Fruit fly (Drosophila melanogaster): ENCODE results near the gene Tspo.

Gene Tspo

DNA sequence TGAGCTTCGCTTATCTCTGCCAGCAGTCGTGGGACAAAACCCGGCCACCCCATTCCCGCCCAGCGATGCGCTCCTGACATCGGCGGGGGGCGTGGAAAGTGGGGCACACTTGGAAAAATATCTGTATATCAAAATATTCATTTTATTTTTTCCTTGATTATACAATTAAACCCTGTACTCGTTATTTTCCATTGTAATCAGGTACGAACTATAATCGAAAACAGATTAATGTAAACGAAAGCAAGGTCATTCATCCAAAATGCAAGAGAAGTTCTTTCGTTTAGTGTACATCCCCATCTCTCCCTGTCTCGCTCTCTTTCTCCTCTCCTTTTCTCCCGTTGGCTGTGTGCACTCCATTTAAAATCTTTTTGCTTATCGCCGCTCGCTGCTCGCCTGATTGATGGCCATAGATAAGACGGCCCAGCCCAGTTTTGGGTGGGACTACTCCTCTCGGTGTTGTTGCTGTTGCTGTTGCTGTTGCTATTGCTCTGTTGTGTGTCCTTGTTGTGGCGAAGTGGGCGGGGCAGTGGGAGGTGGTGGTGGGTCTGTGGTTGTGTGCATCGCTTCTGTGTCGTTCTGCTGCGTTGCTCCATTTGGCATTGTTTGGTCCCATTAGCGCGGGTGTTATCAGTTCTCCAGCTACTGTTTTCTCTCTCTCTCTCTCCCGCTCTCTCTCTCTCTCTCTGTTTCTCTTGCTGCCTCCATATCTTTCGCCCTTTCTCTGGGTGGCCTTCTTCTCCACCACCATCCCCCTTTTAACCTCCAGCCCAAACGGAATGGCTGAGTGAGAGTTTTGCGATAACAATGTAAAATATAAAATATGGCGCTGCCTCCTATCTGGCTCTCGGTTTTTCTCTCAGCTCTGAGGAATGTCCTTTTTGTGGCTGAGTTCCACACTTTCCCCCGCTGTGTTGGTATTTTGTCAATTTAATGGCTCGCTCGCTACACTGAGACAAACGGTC lies 43.1 kb upstream of the Tspo start (continued):
- TF ChIP-seq Hr78 (GFP tag; optimal IDR thresholded peaks at IDR 0.05), result peak in 1 of 2 experiments; percentile 55
- peak; percentile 41; the same call in 1 of the 3 replicates for TF ChIP-seq CG2889 (GFP tag; IDR thresholded peaks at IDR 0.05)
- TF ChIP-seq usp (GFP tag; optimal IDR thresholded peaks at IDR 0.05), result no peak
- peak; percentile 77 for TF ChIP-seq dmrt11E (tag; optimal IDR thresholded peaks at IDR 0.05)
- peak; percentile 75 for TF ChIP-seq Meics (GFP tag; optimal IDR thresholded peaks at IDR 0.05)
- TF ChIP-seq lov (optimal IDR thresholded peaks at IDR 0.05), result no peak
- peak; percentile 42; the same call in 1 of the 3 replicates for TF ChIP-seq lov (GFP tag; IDR thresholded peaks at IDR 0.05)
- peak; percentile 55 for TF ChIP-seq CG6654 (GFP tag; optimal IDR thresholded peaks at IDR 0.05)
- TF ChIP-seq CG14441 (GFP tag; IDR thresholded peaks at IDR 0.05), result peak; percentile 49; the same call in 1 of the 2 replicates
- TF ChIP-seq CG17568 (GFP tag; optimal IDR thresholded peaks at IDR 0.05), result peak; percentile 39
- TF ChIP-seq CG18476 (GFP tag; optimal IDR thresholded peaks at IDR 0.05), result peak; percentile 54
- no peak for TF ChIP-seq schlank (tag; optimal IDR thresholded peaks at IDR 0.05)
- peak; percentile 75 for TF ChIP-seq Gug (GFP tag; IDR thresholded peaks at IDR 0.05)
- peak; percentile 80 for TF ChIP-seq Oli (tag; optimal IDR thresholded peaks at IDR 0.05)
- TF ChIP-seq CG6813 (GFP tag; optimal IDR thresholded peaks at IDR 0.05), result peak; percentile 75
- peak; percentile 49 for TF ChIP-seq CG12236 (GFP tag; optimal IDR thresholded peaks at IDR 0.05)
- TF ChIP-seq ham (GFP tag; IDR thresholded peaks at IDR 0.05), result 0 out of 2 replicates have a peak, but pooled peaks have one; percentile 16
- no peak for TF ChIP-seq stwl (tag; optimal IDR thresholded peaks at IDR 0.05)
- TF ChIP-seq otp (GFP tag; IDR thresholded peaks at IDR 0.05), result peak; percentile 64; the same call in 2 of the 3 replicates
- TF ChIP-seq inv (GFP tag; IDR thresholded peaks at IDR 0.05; ENCODE audit: partially characterized antibody), result no peak
- TF ChIP-seq CG16863 (GFP tag; optimal IDR thresholded peaks at IDR 0.05), result peak; percentile 57
- 0 out of 2 replicates have a peak, but pooled peaks have one; percentile 25 for TF ChIP-seq CG10959 (GFP tag; IDR thresholded peaks at IDR 0.05)
- TF ChIP-seq CG9797 (GFP tag; optimal IDR thresholded peaks at IDR 0.05), result no peak
- peak; percentile 86 for TF ChIP-seq fd96Cb (tag; optimal IDR thresholded peaks at IDR 0.05)
- peak; percentile 58 for TF ChIP-seq CG9817 (tag; optimal IDR thresholded peaks at IDR 0.05)
- peak; percentile 89 for TF ChIP-seq CG31441 (GFP tag; IDR thresholded peaks at IDR 0.05)
- no peak for TF ChIP-seq fd102C (GFP tag; optimal IDR thresholded peaks at IDR 0.05)
- TF ChIP-seq CG12219 (GFP tag; optimal IDR thresholded peaks at IDR 0.05), result peak; percentile 68
- TF ChIP-seq CG12391 (tag; optimal IDR thresholded peaks at IDR 0.05), result peak; percentile 83
- TF ChIP-seq gcm2 (GFP tag; optimal IDR thresholded peaks at IDR 0.05), result peak; percentile 6
- TF ChIP-seq ara (GFP tag; IDR thresholded peaks at IDR 0.05), result peak; percentile 82
- peak; percentile 53 for TF ChIP-seq Max (GFP tag; optimal IDR thresholded peaks at IDR 0.05)
- no peak for TF ChIP-seq repo (GFP tag; optimal IDR thresholded peaks at IDR 0.05)
- TF ChIP-seq CG9727 (GFP tag; optimal IDR thresholded peaks at IDR 0.05), result peak; percentile 75
- TF ChIP-seq sim (GFP tag; IDR thresholded peaks at IDR 0.05), result peak; percentile 63; the same call in 1 of the 2 replicates
- peak; percentile 60 for TF ChIP-seq Antp (GFP tag; optimal IDR thresholded peaks at IDR 0.05)
- TF ChIP-seq tup (GFP tag; optimal IDR thresholded peaks at IDR 0.05), result peak; percentile 19
- TF ChIP-seq Hr51 (GFP tag; optimal IDR thresholded peaks at IDR 0.05), result peak; percentile 25 to 74
- no peak for TF ChIP-seq wek (GFP tag; optimal IDR thresholded peaks at IDR 0.05)
- TF ChIP-seq CG3726 (GFP tag; IDR thresholded peaks at IDR 0.05), result peak; percentile 62; the same call in 1 of the 3 replicates
- TF ChIP-seq CG14860 (GFP tag; IDR thresholded peaks at IDR 0.05; ENCODE audit: partially characterized antibody), result no peak
- peak; percentile 51; the same call in 2 of the 3 replicates for TF ChIP-seq Aef1 (GFP tag; IDR thresholded peaks at IDR 0.05)
- TF ChIP-seq chm (GFP tag; IDR thresholded peaks at IDR 0.05), result no peak; the same call in 1 of the 2 replicates
- peak; percentile 72 for TF ChIP-seq CG15269 (tag; optimal IDR thresholded peaks at IDR 0.05)
- TF ChIP-seq TFAM (GFP tag; optimal IDR thresholded peaks at IDR 0.05), result peak; percentile 54
- TF ChIP-seq sd (tag; optimal IDR thresholded peaks at IDR 0.05), result no peak
- no peak for TF ChIP-seq rib (GFP tag; IDR thresholded peaks at IDR 0.05)
